Worm (Caenorhabditis elegans) whole organism, mixed stage, embryonic: ENCODE data around the gene rpl-32.
A peak's percentile ranks its signal among the peaks of the same experiment; 100 is the strongest.

ENCODE experiments used
- M03D4.4 ChIP-seq: sonication (generic microtip); optimal IDR thresholded peaks from 2 replicates; lab custom pipeline; 2017; ENCODE audit warnings: mild to moderate bottlenecking, missing genetic modification characterization, missing compliant biosample characterization
- bed-3 ChIP-seq: fragments of 200-800 bp; sonication (Bioruptor generic); optimal IDR thresholded peaks from 3 replicates; lab custom pipeline; 2018; ENCODE audit warnings: mild to moderate bottlenecking, missing genetic modification characterization, moderate library complexity, missing compliant biosample characterization
- blmp-1 ChIP-seq: fragments of 150-350 bp; optimal IDR thresholded peaks from 2 replicates; lab custom pipeline; 2014; ENCODE audit warnings: missing biosample characterization, missing genetic modification characterization
- ceh-39 ChIP-seq: fragments of 150-350 bp; optimal IDR thresholded peaks from 2 replicates; lab custom pipeline; 2014; ENCODE audit warnings: missing biosample characterization, missing genetic modification characterization
- ceh-43 ChIP-seq: fragments of 200-800 bp; sonication (Bioruptor generic); optimal IDR thresholded peaks from 2 replicates; lab custom pipeline; 2018; ENCODE audit warnings: mild to moderate bottlenecking, missing genetic modification characterization, moderate library complexity, missing compliant biosample characterization
- ceh-83 ChIP-seq: fragments of 200-800 bp; sonication (Bioruptor generic); optimal IDR thresholded peaks from 2 replicates; lab custom pipeline; 2018; ENCODE audit warnings: mild to moderate bottlenecking, missing genetic modification characterization, missing compliant biosample characterization
- ces-1 ChIP-seq: fragments of 150-350 bp; optimal IDR thresholded peaks from 2 replicates; lab custom pipeline; 2014; ENCODE audit warnings: missing biosample characterization, missing genetic modification reagents, missing genetic modification characterization
- cnd-1 ChIP-seq: fragments of 200-800 bp; sonication (Bioruptor generic); optimal IDR thresholded peaks from 2 replicates; lab custom pipeline; 2018; ENCODE audit warnings: mild to moderate bottlenecking, missing genetic modification characterization, missing compliant biosample characterization
- elt-1 ChIP-seq: sonication (generic microtip); optimal IDR thresholded peaks from 2 replicates; lab custom pipeline; 2017; ENCODE audit warnings: missing genetic modification characterization, mild to moderate bottlenecking, missing compliant biosample characterization, antibody characterized with exemption, moderate library complexity, borderline replicate concordance; ENCODE audit not compliant: insufficient read depth
- elt-3 ChIP-seq: fragments of 150-350 bp; optimal IDR thresholded peaks from 2 replicates; lab custom pipeline; 2014; ENCODE audit warnings: missing biosample characterization, missing genetic modification characterization
- flh-1 ChIP-seq: fragments of 200-800 bp; sonication (Bioruptor generic); optimal IDR thresholded peaks from 2 replicates; lab custom pipeline; 2018; ENCODE audit warnings: mild to moderate bottlenecking, missing genetic modification characterization, moderate library complexity, missing compliant biosample characterization
- hlh-1 ChIP-seq: fragments of 150-350 bp; optimal IDR thresholded peaks from 2 replicates; lab custom pipeline; 2014; ENCODE audit warnings: missing biosample characterization, missing genetic modification reagents, missing genetic modification characterization
- lin-13 ChIP-seq: fragments of 150-350 bp; optimal IDR thresholded peaks from 2 replicates; lab custom pipeline; 2014; ENCODE audit warnings: missing biosample characterization, missing genetic modification characterization
- lin-32 ChIP-seq: fragments of 200-800 bp; sonication (Bioruptor generic); optimal IDR thresholded peaks from 2 replicates; lab custom pipeline; 2018; ENCODE audit warnings: mild to moderate bottlenecking, missing genetic modification characterization, missing compliant biosample characterization
- lsy-2 ChIP-seq: fragments of 150-350 bp; optimal IDR thresholded peaks from 2 replicates; lab custom pipeline; 2014; ENCODE audit warnings: missing biosample characterization, missing genetic modification characterization
- mab-5 ChIP-seq: fragments of 150-350 bp; optimal IDR thresholded peaks from 2 replicates; lab custom pipeline; 2014; ENCODE audit warnings: missing biosample characterization, missing genetic modification characterization
- mep-1 ChIP-seq: fragments of 150-350 bp; optimal IDR thresholded peaks from 2 replicates; lab custom pipeline; 2017; ENCODE audit warnings: missing biosample characterization, missing genetic modification reagents, missing genetic modification characterization, inconsistent platforms
- mls-2 ChIP-seq: sonication (generic microtip); optimal IDR thresholded peaks from 2 replicates; lab custom pipeline; 2016; ENCODE audit warnings: mild to moderate bottlenecking, missing genetic modification characterization, moderate library complexity, missing compliant biosample characterization
- nhr-12 ChIP-seq: fragments of 150-350 bp; optimal IDR thresholded peaks from 2 replicates; lab custom pipeline; 2014; ENCODE audit warnings: missing biosample characterization, missing genetic modification characterization
- nhr-2 ChIP-seq: fragments of 150-350 bp; optimal IDR thresholded peaks from 2 replicates; lab custom pipeline; 2014; ENCODE audit warnings: missing biosample characterization, missing genetic modification characterization
- nhr-237 ChIP-seq: fragments of 150-350 bp; optimal IDR thresholded peaks from 2 replicates; lab custom pipeline; 2014; ENCODE audit warnings: missing biosample characterization, missing genetic modification characterization
- nhr-28 ChIP-seq: fragments of 150-350 bp; optimal IDR thresholded peaks from 2 replicates; lab custom pipeline; 2014; ENCODE audit warnings: missing biosample characterization, missing genetic modification characterization
- nhr-76 ChIP-seq: sonication (generic microtip); optimal IDR thresholded peaks from 2 replicates; lab custom pipeline; 2017; ENCODE audit warnings: missing biosample characterization, missing genetic modification characterization
- pha-4 ChIP-seq: fragments of 150-350 bp; optimal IDR thresholded peaks from 2 replicates; lab custom pipeline; 2018; ENCODE audit warnings: missing biosample characterization, missing genetic modification reagents, missing genetic modification characterization
- sem-2 ChIP-seq: fragments of 200-800 bp; sonication (Bioruptor generic); optimal IDR thresholded peaks from 2 replicates; lab custom pipeline; 2018; ENCODE audit warnings: mild to moderate bottlenecking, missing genetic modification characterization, missing compliant biosample characterization
- snpc-4 ChIP-seq: fragments of 150-350 bp; optimal IDR thresholded peaks from 2 replicates; lab custom pipeline; 2014; ENCODE audit warnings: missing biosample characterization, missing genetic modification characterization
- sptf-1 ChIP-seq: sonication (generic microtip); optimal IDR thresholded peaks from 2 replicates; lab custom pipeline; 2017; ENCODE audit warnings: mild to moderate bottlenecking, missing genetic modification characterization, moderate library complexity, missing compliant biosample characterization
- tbx-8 ChIP-seq: fragments of 200-800 bp; sonication (Bioruptor generic); optimal IDR thresholded peaks from 2 replicates; lab custom pipeline; 2018; ENCODE audit warnings: mild to moderate bottlenecking, missing genetic modification characterization, moderate library complexity, missing compliant biosample characterization
- unc-120 ChIP-seq: sonication (generic microtip); optimal IDR thresholded peaks from 2 replicates; lab custom pipeline; 2017; ENCODE audit warnings: missing genetic modification characterization, missing compliant biosample characterization; ENCODE audit not compliant: poor library complexity, severe bottlenecking
- unc-39 ChIP-seq: fragments of 150-350 bp; optimal IDR thresholded peaks from 2 replicates; lab custom pipeline; 2014; ENCODE audit warnings: missing biosample characterization, missing genetic modification characterization
- unc-62 ChIP-seq: fragments of 150-350 bp; optimal IDR thresholded peaks from 2 replicates; lab custom pipeline; 2014; ENCODE audit warnings: missing biosample characterization, missing genetic modification reagents, missing genetic modification characterization
- zip-8 ChIP-seq: fragments of 150-350 bp; optimal IDR thresholded peaks from 2 replicates; lab custom pipeline; 2014; ENCODE audit warnings: missing biosample characterization, missing genetic modification characterization
- ztf-11 ChIP-seq: fragments of 150-350 bp; optimal IDR thresholded peaks from 2 replicates; lab custom pipeline; 2014; ENCODE audit warnings: missing biosample characterization, missing genetic modification characterization

rpl-32 gene

ce11 chrII:9057035-9057668 is at the start of gene rpl-32:
Gene rpl-32, minus strand, starts transcription at chrII:9057085.
- TF ChIP-seq unc-120 (peak; percentile 79), pha-4 (tag; lab: Kevin White, UChicago) (peak; percentile 68), unc-39 (tag; lab: Kevin White, UChicago) (no peak), unc-62 (GFP tag; lab: Kevin White, UChicago) (peak; percentile 35), ces-1 (GFP tag; lab: Kevin White, UChicago) (peak; percentile 61), nhr-2 (tag; lab: Kevin White, UChicago) (no peak), hlh-1 (tag; lab: Kevin White, UChicago) (peak; percentile 52), lin-13 (peak; percentile 70), mab-5 (tag; lab: Kevin White, UChicago) (no peak), tbx-8 (GFP tag; lab: Kevin White, UChicago) (no peak), nhr-237 (tag; lab: Kevin White, UChicago) (peak; percentile 85), snpc-4 (tag; lab: Kevin White, UChicago) (no peak), mep-1 (tag; lab: Kevin White, UChicago) (peak; percentile 95), elt-1 (no peak), mls-2 (tag; lab: Kevin White, UChicago) (no peak), ceh-43 (GFP tag; lab: Kevin White, UChicago) (peak; percentile 45), sem-2 (GFP tag; lab: Kevin White, UChicago) (no peak), blmp-1 (tag; lab: Kevin White, UChicago) (no peak), lsy-2 (tag; lab: Kevin White, UChicago) (peak; percentile 74), ceh-39 (tag; lab: Kevin White, UChicago) (peak; percentile 76), sptf-1 (tag; lab: Kevin White, UChicago) (peak; percentile 20), ceh-83 (GFP tag; lab: Kevin White, UChicago) (no peak), elt-3 (tag; lab: Kevin White, UChicago) (no peak), nhr-76 (tag; lab: Kevin White, UChicago) (no peak), flh-1 (no peak)

- TF ChIP-seq sptf-1 (tag; lab: Kevin White, UChicago): no peak
- no peak for TF ChIP-seq lsy-2 (tag; lab: Kevin White, UChicago)
- no peak for TF ChIP-seq mep-1 (tag; lab: Kevin White, UChicago)
- no peak for TF ChIP-seq sem-2 (GFP tag; lab: Kevin White, UChicago)
- no peak for TF ChIP-seq ztf-11
- TF ChIP-seq snpc-4 (tag; lab: Kevin White, UChicago): no peak
- TF ChIP-seq M03D4.4: no peak
- TF ChIP-seq ceh-43 (GFP tag; lab: Kevin White, UChicago): no peak
- TF ChIP-seq mls-2 (tag; lab: Kevin White, UChicago): no peak
- no peak for TF ChIP-seq nhr-76 (tag; lab: Kevin White, UChicago)
- TF ChIP-seq flh-1: no peak
- no peak for TF ChIP-seq elt-1
- TF ChIP-seq bed-3: no peak
- no peak for TF ChIP-seq nhr-2 (tag; lab: Kevin White, UChicago)
- no peak for TF ChIP-seq nhr-28 (tag; lab: Kevin White, UChicago)
- no peak for TF ChIP-seq elt-3 (tag; lab: Kevin White, UChicago)
- TF ChIP-seq, all 35 proteins: peak for 0
Measured at ce11 chrII:9100798-9101197, 43.9 kb upstream of the rpl-32 start, which contains the start of gene T24H10.5. Gene T24H10.5, plus strand, starts transcription at chrII:9101098.

- TF ChIP-seq ztf-11 (no peak), lsy-2 (tag; lab: Kevin White, UChicago) (peak; percentile 27), pha-4 (tag; lab: Kevin White, UChicago) (peak; percentile 61), nhr-12 (no peak), ces-1 (GFP tag; lab: Kevin White, UChicago) (peak; percentile 11), flh-1 (no peak), mls-2 (tag; lab: Kevin White, UChicago) (no peak), mep-1 (tag; lab: Kevin White, UChicago) (peak; percentile 38), lin-13 (peak; percentile 77), zip-8 (tag; lab: Kevin White, UChicago) (no peak), unc-120 (peak; percentile 6), cnd-1 (tag; lab: Kevin White, UChicago) (peak; percentile 30), M03D4.4 (no peak), nhr-237 (tag; lab: Kevin White, UChicago) (no peak), lin-32 (no peak), sptf-1 (tag; lab: Kevin White, UChicago) (no peak)
Measured at ce11 chrII:9099017-9099416, 42.1 kb upstream of the rpl-32 start, which contains the start of gene T24H10.1. Gene T24H10.1, plus strand, starts transcription at chrII:9099371.
